Fruit fly (Drosophila melanogaster) whole organism, embryonic: ENCODE results near the gene CG13928.

Source experiments
- C15 ChIP-seq: fragments of 200-800 bp; sonication (Bioruptor generic); IDR thresholded peaks from 3 replicates; pipeline ENCODE4 v1.3.6; 2022; ENCODE audit warnings: missing biosample characterization, missing genetic modification characterization
- CG10274 ChIP-seq: fragments of 200-800 bp; sonication (Bioruptor generic); optimal IDR thresholded peaks from 3 replicates; lab custom pipeline; 2017; ENCODE audit warnings: missing biosample characterization, mild to moderate bottlenecking, missing genetic modification characterization
- CG10366 ChIP-seq: fragments of 200-800 bp; sonication (Bioruptor generic); IDR thresholded peaks from 2 replicates; pipeline ENCODE4 v1.3.6; 2022; ENCODE audit warnings: missing biosample characterization, missing genetic modification characterization
- CG10462 ChIP-seq: fragments of 200-800 bp; sonication (Bioruptor generic); optimal IDR thresholded peaks from 2 replicates; lab custom pipeline; 2016; ENCODE audit warnings: missing biosample characterization, missing genetic modification characterization
- CG10543 ChIP-seq: fragments of 200-800 bp; sonication (Bioruptor generic); optimal IDR thresholded peaks from 3 replicates; lab custom pipeline; 2017; ENCODE audit warnings: missing biosample characterization, mild to moderate bottlenecking, missing genetic modification characterization, moderate library complexity
- CG10565 ChIP-seq: fragments of 200-800 bp; sonication (Bioruptor generic); optimal IDR thresholded peaks from 3 replicates; lab custom pipeline; 2016; ENCODE audit warnings: missing biosample characterization, mild to moderate bottlenecking, missing genetic modification characterization
- CG11085 ChIP-seq: fragments of 200-800 bp; sonication (Bioruptor generic); IDR thresholded peaks from 2 replicates; pipeline ENCODE4 v1.3.6; 2022; ENCODE audit warnings: missing biosample characterization, missing genetic modification characterization
- CG12104 ChIP-seq: fragments of 200-800 bp; sonication (Bioruptor generic); optimal IDR thresholded peaks from 3 replicates; lab custom pipeline; 2016; ENCODE audit warnings: missing biosample characterization, missing genetic modification characterization
- CG14710 ChIP-seq: fragments of 200-800 bp; sonication (Bioruptor generic); optimal IDR thresholded peaks from 3 replicates; lab custom pipeline; 2019; ENCODE audit warnings: missing biosample characterization, mild to moderate bottlenecking, missing genetic modification characterization, moderate library complexity
- CG1529 ChIP-seq: fragments of 200-800 bp; sonication (Bioruptor generic); optimal IDR thresholded peaks from 3 replicates; lab custom pipeline; 2018; ENCODE audit warnings: missing biosample characterization, missing genetic modification characterization
- CG15696 ChIP-seq: fragments of 200-800 bp; sonication (Bioruptor generic); optimal IDR thresholded peaks from 2 replicates; lab custom pipeline; 2019; ENCODE audit warnings: missing biosample characterization, mild to moderate bottlenecking, missing genetic modification characterization, moderate library complexity
- CG17385 ChIP-seq: fragments of 200-800 bp; sonication (Bioruptor generic); optimal IDR thresholded peaks from 3 replicates; lab custom pipeline; 2018; ENCODE audit warnings: missing biosample characterization, mild to moderate bottlenecking, missing genetic modification characterization
- CG17568 ChIP-seq: fragments of 200-800 bp; sonication (Bioruptor generic); optimal IDR thresholded peaks from 2 replicates; lab custom pipeline; 2018; ENCODE audit warnings: missing biosample characterization, mild to moderate bottlenecking, missing genetic modification characterization, moderate library complexity
- CG17829 ChIP-seq: fragments of 200-800 bp; optimal IDR thresholded peaks from 2 replicates; lab custom pipeline; 2019; ENCODE audit warnings: missing biosample characterization, mild to moderate bottlenecking, missing genetic modification characterization, moderate library complexity
- CG18011 ChIP-seq: fragments of 200-800 bp; sonication (Bioruptor generic); optimal IDR thresholded peaks from 2 replicates; lab custom pipeline; 2017; ENCODE audit warnings: missing biosample characterization, missing genetic modification characterization, mild to moderate bottlenecking, moderate library complexity, missing genotype
- CG18599 ChIP-seq: fragments of 200-800 bp; sonication (Bioruptor generic); optimal IDR thresholded peaks from 3 replicates; lab custom pipeline; 2017; ENCODE audit warnings: missing biosample characterization, missing genetic modification characterization, mild to moderate bottlenecking, moderate library complexity, missing genetic modification reagents
- CG2889 ChIP-seq: fragments of 200-800 bp; sonication (Bioruptor generic); IDR thresholded peaks from 3 replicates; pipeline ENCODE4 v1.3.6; 2022; ENCODE audit warnings: missing biosample characterization, missing genetic modification characterization
- CG30403 ChIP-seq: fragments of 200-800 bp; sonication (Bioruptor generic); optimal IDR thresholded peaks from 3 replicates; lab custom pipeline; 2016; ENCODE audit warnings: missing biosample characterization, missing genetic modification characterization
- CG32772 ChIP-seq: fragments of 200-800 bp; sonication (Bioruptor generic); IDR thresholded peaks from 2 replicates; pipeline ENCODE4 v1.3.6; 2022; ENCODE audit warnings: missing biosample characterization, missing genetic modification characterization
- CG3281 ChIP-seq: fragments of 200-800 bp; sonication (Bioruptor generic); optimal IDR thresholded peaks from 3 replicates; lab custom pipeline; 2017; ENCODE audit warnings: missing biosample characterization, mild to moderate bottlenecking, missing genetic modification characterization
- CG3995 ChIP-seq: fragments of 200-800 bp; sonication (Bioruptor generic); optimal IDR thresholded peaks from 3 replicates; lab custom pipeline; 2016; ENCODE audit warnings: missing biosample characterization, missing genetic modification characterization
- CG4360 ChIP-seq: fragments of 200-800 bp; sonication (Bioruptor generic); IDR thresholded peaks from 2 replicates; pipeline ENCODE4 v1.3.6; 2022; ENCODE audit warnings: missing biosample characterization, missing genetic modification characterization
- CG4707 ChIP-seq: fragments of 200-800 bp; sonication (Bioruptor generic); optimal IDR thresholded peaks from 2 replicates; lab custom pipeline; 2018; ENCODE audit warnings: missing biosample characterization, mild to moderate bottlenecking, missing genetic modification characterization, moderate library complexity
- CG4730 ChIP-seq: fragments of 200-800 bp; sonication (Bioruptor generic); IDR thresholded peaks from 2 replicates; pipeline ENCODE4 v1.3.6; 2022; ENCODE audit warnings: missing biosample characterization, missing genetic modification characterization
- CG6254 ChIP-seq: fragments of 200-800 bp; sonication (Bioruptor generic); optimal IDR thresholded peaks from 3 replicates; lab custom pipeline; 2017; ENCODE audit warnings: mild to moderate bottlenecking, missing biosample characterization, missing genetic modification reagents, missing genetic modification characterization
- CG8388 ChIP-seq: fragments of 200-800 bp; sonication (Bioruptor generic); optimal IDR thresholded peaks from 2 replicates; lab custom pipeline; 2019; ENCODE audit warnings: missing biosample characterization, mild to moderate bottlenecking, missing genetic modification characterization, moderate library complexity
- Camta ChIP-seq: fragments of 200-800 bp; sonication (Bioruptor generic); optimal IDR thresholded peaks from 2 replicates; lab custom pipeline; 2016; ENCODE audit warnings: missing biosample characterization, missing genetic modification characterization
- Gug ChIP-seq: fragments of 200-800 bp; sonication (Bioruptor generic); IDR thresholded peaks from 4 replicates; pipeline ENCODE4 v1.3.6; 2022; ENCODE audit warnings: missing biosample characterization, missing genetic modification characterization
- HHEX ChIP-seq: fragments of 200-800 bp; sonication (Bioruptor generic); optimal IDR thresholded peaks from 3 replicates; lab custom pipeline; 2017; ENCODE audit warnings: missing biosample characterization, mild to moderate bottlenecking, missing genetic modification characterization, missing genetic modification reagents
- HLHmδ ChIP-seq: fragments of 200-800 bp; sonication (Bioruptor generic); optimal IDR thresholded peaks from 2 replicates; lab custom pipeline; 2018; ENCODE audit warnings: missing biosample characterization, mild to moderate bottlenecking, missing genetic modification characterization, moderate library complexity
- Nf-YB ChIP-seq: fragments of 200-800 bp; sonication (Bioruptor generic); optimal IDR thresholded peaks from 3 replicates; lab custom pipeline; 2019; ENCODE audit warnings: missing biosample characterization, mild to moderate bottlenecking, missing genetic modification characterization, moderate library complexity
- Opbp ChIP-seq: fragments of 200-800 bp; sonication (Bioruptor generic); IDR thresholded peaks from 3 replicates; pipeline ENCODE4 v1.3.6; 2022; ENCODE audit warnings: missing biosample characterization, missing genetic modification characterization; ENCODE audit not compliant: partially characterized antibody
- Scr ChIP-seq: fragments of 200-800 bp; sonication (Bioruptor generic); IDR thresholded peaks from 2 replicates; pipeline ENCODE4 v1.3.6; 2022; ENCODE audit warnings: missing biosample characterization, missing genetic modification characterization; ENCODE audit not compliant: partially characterized antibody
- Ssrp ChIP-seq: fragments of 200-800 bp; sonication (Bioruptor generic); optimal IDR thresholded peaks from 2 replicates; lab custom pipeline; 2018; ENCODE audit warnings: missing biosample characterization, mild to moderate bottlenecking, missing genetic modification characterization, moderate library complexity
- TFAM ChIP-seq: fragments of 200-800 bp; sonication (Bioruptor generic); optimal IDR thresholded peaks from 2 replicates; lab custom pipeline; 2017; ENCODE audit warnings: missing biosample characterization, missing genetic modification characterization, inconsistent platforms
- abd-A ChIP-seq: fragments of 200-800 bp; sonication (Bioruptor generic); optimal IDR thresholded peaks from 3 replicates; lab custom pipeline; 2019; ENCODE audit warnings: missing biosample characterization, mild to moderate bottlenecking, missing genetic modification characterization, moderate library complexity
- ase ChIP-seq: fragments of 200-800 bp; sonication (Bioruptor generic); IDR thresholded peaks from 3 replicates; pipeline ENCODE4 v1.3.6; 2022; ENCODE audit warnings: missing biosample characterization, missing genetic modification characterization
- bowl ChIP-seq: fragments of 200-800 bp; sonication (Bioruptor generic); IDR thresholded peaks from 2 replicates; pipeline ENCODE4 v1.3.6; 2022; ENCODE audit warnings: missing biosample characterization, missing genetic modification characterization
- br ChIP-seq: fragments of >200 bp; optimal IDR thresholded peaks from 2 replicates; lab custom pipeline; 2017
- btn ChIP-seq: fragments of 200-800 bp; sonication (Bioruptor generic); optimal IDR thresholded peaks from 2 replicates; lab custom pipeline; 2016; ENCODE audit warnings: missing biosample characterization, missing genetic modification characterization
- chn ChIP-seq: fragments of 200-800 bp; sonication (Bioruptor generic); optimal IDR thresholded peaks from 2 replicates; lab custom pipeline; 2016; ENCODE audit warnings: missing biosample characterization, missing genetic modification characterization
- corto ChIP-seq: fragments of 200-800 bp; sonication (Bioruptor generic); optimal IDR thresholded peaks from 2 replicates; lab custom pipeline; 2016; ENCODE audit warnings: missing biosample characterization, mild to moderate bottlenecking, missing genetic modification characterization, moderate library complexity
- gfzf ChIP-seq: fragments of 200-800 bp; sonication (Bioruptor generic); optimal IDR thresholded peaks from 2 replicates; lab custom pipeline; 2016; ENCODE audit warnings: missing biosample characterization, mild to moderate bottlenecking, missing genetic modification characterization, moderate library complexity
- hth ChIP-seq: fragments of >200 bp; optimal IDR thresholded peaks from 2 replicates; lab custom pipeline; 2017; ENCODE audit warnings: inconsistent platforms
- ind ChIP-seq: fragments of 200-800 bp; sonication (Bioruptor generic); optimal IDR thresholded peaks from 3 replicates; lab custom pipeline; 2016; ENCODE audit warnings: missing biosample characterization, missing genetic modification characterization
- luna ChIP-seq: fragments of 200-800 bp; sonication (Bioruptor generic); optimal IDR thresholded peaks from 2 replicates; lab custom pipeline; 2016; ENCODE audit warnings: missing biosample characterization, missing genetic modification characterization
- peb ChIP-seq: fragments of 200-800 bp; sonication (Bioruptor generic); IDR thresholded peaks from 2 replicates; pipeline ENCODE4 v1.3.6; 2022; ENCODE audit warnings: missing biosample characterization, missing genetic modification characterization
- schlank ChIP-seq: fragments of 200-800 bp; sonication (Bioruptor generic); optimal IDR thresholded peaks from 2 replicates; lab custom pipeline; 2018; ENCODE audit warnings: missing biosample characterization, mild to moderate bottlenecking, missing genetic modification characterization
- slou ChIP-seq: fragments of 200-800 bp; sonication (Bioruptor generic); optimal IDR thresholded peaks from 3 replicates; lab custom pipeline; 2016; ENCODE audit warnings: missing biosample characterization, missing genetic modification characterization
- tgo ChIP-seq: fragments of 200-800 bp; sonication (Bioruptor generic); IDR thresholded peaks from 3 replicates; pipeline ENCODE4 v1.3.6; 2022; ENCODE audit warnings: missing biosample characterization, missing genetic modification characterization
- zf30C ChIP-seq: fragments of 200-800 bp; sonication (Bioruptor generic); optimal IDR thresholded peaks from 3 replicates; lab custom pipeline; 2018; ENCODE audit warnings: missing biosample characterization, mild to moderate bottlenecking, missing genetic modification characterization

The CG13928 gene

dm6 chr3L:1668504-1668903, 40.3 kb upstream of the CG13928 start, which contains the start of gene RpL23A (continued):
- TF ChIP-seq btn (peak; percentile 92), CG4730 (GFP tag; lab: Robert Waterston, UW) (peak; percentile 97), CG17385 (GFP tag; lab: Kevin White, UChicago) (peak; percentile 89), HLHmδ (GFP tag; lab: Kevin White, UChicago) (peak; percentile 98), hth (lab: Kevin White, UChicago) (no peak), luna (GFP tag; lab: Kevin White, UChicago) (peak; percentile 96), CG8388 (peak; percentile 82), C15 (GFP tag; lab: Robert Waterston, UW) (peak; percentile 91), CG14710 (tag; lab: Kevin White, UChicago) (peak; percentile 97), CG17829 (tag; lab: Kevin White, UChicago) (peak; percentile 92), CG10543 (peak; percentile 97), CG2889 (GFP tag; lab: Robert Waterston, UW) (peak; percentile 85), CG3281 (GFP tag; lab: Kevin White, UChicago) (peak; percentile 94), gfzf (peak; percentile 58), chn (peak; percentile 95), CG32772 (GFP tag; lab: Robert Waterston, UW) (peak; percentile 91), CG18599 (GFP tag; lab: Kevin White, UChicago) (peak; percentile 97), slou (GFP tag; lab: Kevin White, UChicago) (peak; percentile 96), CG15696 (tag; lab: Kevin White, UChicago) (peak; percentile 71), HHEX (GFP tag; lab: Kevin White, UChicago) (peak; percentile 97), abd-A (tag; lab: Kevin White, UChicago) (peak; percentile 62), tgo (peak; percentile 90), corto (GFP tag; lab: Kevin White, UChicago) (no peak), Camta (GFP tag; lab: Kevin White, UChicago) (peak; percentile 97), Scr (GFP tag; lab: Robert Waterston, UW) (peak; percentile 43; the same call in 1 of the 2 replicates), CG11085 (GFP tag; lab: Robert Waterston, UW) (peak; percentile 96), ind (GFP tag; lab: Kevin White, UChicago) (peak; percentile 92), CG4707 (GFP tag; lab: Kevin White, UChicago) (peak; percentile 86), CG1529 (GFP tag; lab: Kevin White, UChicago) (peak; percentile 80), CG3995 (GFP tag; lab: Kevin White, UChicago) (peak; percentile 81), CG17568 (GFP tag; lab: Kevin White, UChicago) (no peak), ase (peak; percentile 93), zf30C (peak; percentile 59), CG10366 (GFP tag; lab: Robert Waterston, UW) (peak; percentile 93), Gug (peak; percentile 89), TFAM (GFP tag; lab: Kevin White, UChicago) (peak; percentile 83), peb (GFP tag; lab: Robert Waterston, UW) (peak; percentile 82), Opbp (peak; percentile 81), CG12104 (GFP tag; lab: Kevin White, UChicago) (peak; percentile 95), CG10565 (GFP tag; lab: Kevin White, UChicago) (peak; percentile 84), CG30403 (GFP tag; lab: Kevin White, UChicago) (peak; percentile 94), CG10274 (GFP tag; lab: Kevin White, UChicago) (peak; percentile 89), bowl (GFP tag; lab: Robert Waterston, UW) (peak; percentile 43; the same call in 1 of the 2 replicates), CG10462 (GFP tag; lab: Kevin White, UChicago) (peak; percentile 88), schlank (tag; lab: Kevin White, UChicago) (peak; percentile 95), CG6254 (GFP tag; lab: Kevin White, UChicago) (peak; percentile 83), CG18011 (GFP tag; lab: Kevin White, UChicago) (peak; percentile 87), br (no peak), Nf-YB (GFP tag; lab: Kevin White, UChicago) (peak; percentile 79), CG4360 (GFP tag; lab: Robert Waterston, UW) (peak; percentile 48), Ssrp (tag; lab: Kevin White, UChicago) (peak; percentile 74)
